Fruit fly (Drosophila melanogaster) whole organism, embryonic: ENCODE results near the gene mbc.
A peak's percentile ranks its signal among the peaks of the same experiment; 100 is the strongest.

Experiments
- ATbp ChIP-seq: fragments of 200-800 bp; sonication (Bioruptor generic); optimal IDR thresholded peaks from 2 replicates; lab custom pipeline; 2017; ENCODE audit warnings: missing biosample characterization, mild to moderate bottlenecking, missing genetic modification characterization, missing genetic modification reagents
- Blimp-1 ChIP-seq: fragments of 200-800 bp; sonication (Bioruptor generic); optimal IDR thresholded peaks from 3 replicates; lab custom pipeline; 2018; ENCODE audit warnings: missing biosample characterization, missing genetic modification characterization, mild to moderate bottlenecking, moderate library complexity, missing genetic modification reagents
- CG10147 ChIP-seq: fragments of 200-800 bp; sonication (Bioruptor generic); optimal IDR thresholded peaks from 2 replicates; lab custom pipeline; 2019; ENCODE audit warnings: missing biosample characterization, mild to moderate bottlenecking, missing genetic modification characterization, moderate library complexity
- CG15696 ChIP-seq: fragments of 200-800 bp; sonication (Bioruptor generic); optimal IDR thresholded peaks from 2 replicates; lab custom pipeline; 2019; ENCODE audit warnings: missing biosample characterization, mild to moderate bottlenecking, missing genetic modification characterization, moderate library complexity
- CG1792 ChIP-seq: fragments of 200-800 bp; sonication (Bioruptor generic); optimal IDR thresholded peaks from 2 replicates; lab custom pipeline; 2016; ENCODE audit warnings: missing biosample characterization, missing genetic modification characterization
- CG18011 ChIP-seq: fragments of 200-800 bp; sonication (Bioruptor generic); optimal IDR thresholded peaks from 2 replicates; lab custom pipeline; 2017; ENCODE audit warnings: missing biosample characterization, missing genetic modification characterization, mild to moderate bottlenecking, moderate library complexity, missing genotype
- CG2678 ChIP-seq: fragments of 200-800 bp; sonication (Bioruptor generic); optimal IDR thresholded peaks from 3 replicates; lab custom pipeline; 2019; ENCODE audit warnings: missing biosample characterization, mild to moderate bottlenecking, missing genetic modification characterization, moderate library complexity
- CG2889 ChIP-seq: fragments of 200-800 bp; sonication (Bioruptor generic); IDR thresholded peaks from 3 replicates; pipeline ENCODE4 v1.3.6; 2022; ENCODE audit warnings: missing biosample characterization, missing genetic modification characterization
- CG33213 ChIP-seq: fragments of 200-800 bp; sonication (Bioruptor generic); optimal IDR thresholded peaks from 3 replicates; lab custom pipeline; 2016; ENCODE audit warnings: missing biosample characterization, missing genetic modification characterization
- CG3838 ChIP-seq: fragments of 200-800 bp; sonication (Bioruptor generic); optimal IDR thresholded peaks from 3 replicates; lab custom pipeline; 2016; ENCODE audit warnings: missing biosample characterization, missing genetic modification characterization
- CG3995 ChIP-seq: fragments of 200-800 bp; sonication (Bioruptor generic); optimal IDR thresholded peaks from 3 replicates; lab custom pipeline; 2016; ENCODE audit warnings: missing biosample characterization, missing genetic modification characterization
- CG4328 ChIP-seq: fragments of 200-800 bp; sonication (Bioruptor generic); optimal IDR thresholded peaks from 3 replicates; lab custom pipeline; 2017; ENCODE audit warnings: missing biosample characterization, missing genetic modification reagents, missing genetic modification characterization
- CG5180 ChIP-seq: fragments of 200-800 bp; sonication (Bioruptor generic); optimal IDR thresholded peaks from 3 replicates; lab custom pipeline; 2017; ENCODE audit warnings: missing biosample characterization, missing genetic modification characterization, mild to moderate bottlenecking, moderate library complexity, missing genetic modification reagents
- CG6654 ChIP-seq: fragments of 200-800 bp; sonication (Bioruptor generic); optimal IDR thresholded peaks from 2 replicates; lab custom pipeline; 2017; ENCODE audit warnings: missing biosample characterization, mild to moderate bottlenecking, missing genetic modification characterization
- CG6689 ChIP-seq: fragments of 200-800 bp; sonication (Bioruptor generic); IDR thresholded peaks from 2 replicates; pipeline ENCODE4 v1.3.6; 2022; ENCODE audit warnings: missing biosample characterization, missing genetic modification characterization
- CG7839 ChIP-seq: fragments of 200-800 bp; sonication (Bioruptor generic); optimal IDR thresholded peaks from 3 replicates; lab custom pipeline; 2018; ENCODE audit warnings: missing biosample characterization, mild to moderate bottlenecking, missing genetic modification characterization, moderate library complexity
- CG8281 ChIP-seq: fragments of 200-800 bp; sonication (Bioruptor generic); optimal IDR thresholded peaks from 2 replicates; lab custom pipeline; 2018; ENCODE audit warnings: missing biosample characterization, mild to moderate bottlenecking, missing genetic modification characterization, moderate library complexity
- CG8290 ChIP-seq, 3 experiments: fragments of 200-800 bp; sonication (Bioruptor generic); optimal IDR thresholded peaks; 2 replicates each; lab custom pipeline; 2016 to 2019; ENCODE audit warnings: missing biosample characterization in 3 of 3, missing genetic modification characterization in 3 of 3, mild to moderate bottlenecking in 2 of 3, moderate library complexity in 1 of 3
- CG8359 ChIP-seq: fragments of 200-800 bp; sonication (Bioruptor generic); optimal IDR thresholded peaks from 2 replicates; lab custom pipeline; 2017; ENCODE audit warnings: missing biosample characterization, mild to moderate bottlenecking, missing genetic modification characterization, borderline replicate concordance
- Drgx ChIP-seq: fragments of 200-800 bp; sonication (Bioruptor generic); IDR thresholded peaks from 2 replicates; pipeline ENCODE4 v1.3.6; 2022; ENCODE audit warnings: missing biosample characterization, missing genetic modification characterization
- Gsc ChIP-seq: fragments of 200-800 bp; sonication (Bioruptor generic); IDR thresholded peaks from 2 replicates; pipeline ENCODE4 v1.3.6; 2022; ENCODE audit warnings: missing biosample characterization, missing genetic modification characterization
- TFAM ChIP-seq: fragments of 200-800 bp; sonication (Bioruptor generic); optimal IDR thresholded peaks from 2 replicates; lab custom pipeline; 2017; ENCODE audit warnings: missing biosample characterization, missing genetic modification characterization, inconsistent platforms
- Xbp1 ChIP-seq: fragments of 200-800 bp; sonication (Bioruptor generic); optimal IDR thresholded peaks from 3 replicates; lab custom pipeline; 2016; ENCODE audit warnings: missing biosample characterization, mild to moderate bottlenecking, missing genetic modification characterization
- Xrp1 ChIP-seq: fragments of 200-800 bp; sonication (Bioruptor generic); IDR thresholded peaks from 2 replicates; pipeline ENCODE4 v1.3.6; 2022; ENCODE audit warnings: missing biosample characterization, missing genetic modification characterization
- ara ChIP-seq: fragments of 200-800 bp; sonication (Bioruptor generic); IDR thresholded peaks from 2 replicates; pipeline ENCODE4 v1.3.6; 2022; ENCODE audit warnings: missing biosample characterization, missing genetic modification characterization
- btn ChIP-seq: fragments of 200-800 bp; sonication (Bioruptor generic); optimal IDR thresholded peaks from 2 replicates; lab custom pipeline; 2016; ENCODE audit warnings: missing biosample characterization, missing genetic modification characterization
- ci ChIP-seq: fragments of 200-800 bp; sonication (Bioruptor generic); IDR thresholded peaks from 3 replicates; pipeline ENCODE4 v1.3.6; 2022; ENCODE audit warnings: missing biosample characterization, missing genetic modification characterization
- dan ChIP-seq: fragments of 200-800 bp; sonication (Bioruptor generic); IDR thresholded peaks from 2 replicates; pipeline ENCODE4 v1.3.6; 2022; ENCODE audit warnings: missing biosample characterization, missing genetic modification characterization
- danr ChIP-seq: fragments of 200-800 bp; sonication (Bioruptor generic); IDR thresholded peaks from 2 replicates; pipeline ENCODE4 v1.3.6; 2022; ENCODE audit warnings: missing biosample characterization, missing genetic modification characterization
- dysf ChIP-seq: fragments of 200-800 bp; sonication (Bioruptor generic); IDR thresholded peaks from 3 replicates; pipeline ENCODE4 v1.3.6; 2022; ENCODE audit warnings: missing biosample characterization, missing genetic modification characterization
- esg ChIP-seq: fragments of 200-800 bp; sonication (Bioruptor generic); conservative IDR thresholded peaks from 2 replicates; pipeline ENCODE4 v1.3.6; 2022; ENCODE audit warnings: missing biosample characterization, missing genetic modification characterization
- fd96Cb ChIP-seq: fragments of 200-800 bp; sonication (Bioruptor generic); optimal IDR thresholded peaks from 2 replicates; lab custom pipeline; 2018; ENCODE audit warnings: missing biosample characterization, mild to moderate bottlenecking, missing genetic modification characterization, moderate library complexity
- grau ChIP-seq: fragments of 200-800 bp; optimal IDR thresholded peaks from 3 replicates; lab custom pipeline; 2019; ENCODE audit warnings: missing biosample characterization, mild to moderate bottlenecking, missing genetic modification characterization, moderate library complexity
- jumu ChIP-seq: fragments of 200-800 bp; sonication (Bioruptor generic); optimal IDR thresholded peaks from 3 replicates; lab custom pipeline; 2016; ENCODE audit warnings: missing biosample characterization, missing genetic modification characterization
- onecut ChIP-seq: fragments of 200-800 bp; sonication (Bioruptor generic); IDR thresholded peaks from 2 replicates; pipeline ENCODE4 v1.3.6; 2022; ENCODE audit warnings: missing biosample characterization, missing genetic modification characterization
- p53 ChIP-seq: fragments of 200-800 bp; sonication (Bioruptor generic); optimal IDR thresholded peaks from 2 replicates; lab custom pipeline; 2016; ENCODE audit warnings: missing biosample characterization, missing genetic modification characterization
- pros ChIP-seq: fragments of 200-800 bp; sonication (Bioruptor generic); optimal IDR thresholded peaks from 3 replicates; lab custom pipeline; 2019; ENCODE audit warnings: missing biosample characterization, mild to moderate bottlenecking, missing genetic modification characterization, moderate library complexity
- repo ChIP-seq: fragments of 200-800 bp; sonication (Bioruptor generic); optimal IDR thresholded peaks from 2 replicates; lab custom pipeline; 2016; ENCODE audit warnings: missing biosample characterization, missing genetic modification characterization
- row ChIP-seq: fragments of 200-800 bp; sonication (Bioruptor generic); IDR thresholded peaks from 3 replicates; pipeline ENCODE4 v1.3.6; 2022; ENCODE audit warnings: missing biosample characterization, missing genetic modification characterization
- sd ChIP-seq: fragments of 200-800 bp; sonication (Bioruptor generic); optimal IDR thresholded peaks from 3 replicates; lab custom pipeline; 2018; ENCODE audit warnings: missing biosample characterization, mild to moderate bottlenecking, missing genetic modification characterization, moderate library complexity
- sim ChIP-seq: fragments of 200-800 bp; sonication (Bioruptor generic); IDR thresholded peaks from 2 replicates; pipeline ENCODE4 v1.3.6; 2022; ENCODE audit warnings: missing biosample characterization, missing genetic modification characterization

The mbc gene

DNA sequence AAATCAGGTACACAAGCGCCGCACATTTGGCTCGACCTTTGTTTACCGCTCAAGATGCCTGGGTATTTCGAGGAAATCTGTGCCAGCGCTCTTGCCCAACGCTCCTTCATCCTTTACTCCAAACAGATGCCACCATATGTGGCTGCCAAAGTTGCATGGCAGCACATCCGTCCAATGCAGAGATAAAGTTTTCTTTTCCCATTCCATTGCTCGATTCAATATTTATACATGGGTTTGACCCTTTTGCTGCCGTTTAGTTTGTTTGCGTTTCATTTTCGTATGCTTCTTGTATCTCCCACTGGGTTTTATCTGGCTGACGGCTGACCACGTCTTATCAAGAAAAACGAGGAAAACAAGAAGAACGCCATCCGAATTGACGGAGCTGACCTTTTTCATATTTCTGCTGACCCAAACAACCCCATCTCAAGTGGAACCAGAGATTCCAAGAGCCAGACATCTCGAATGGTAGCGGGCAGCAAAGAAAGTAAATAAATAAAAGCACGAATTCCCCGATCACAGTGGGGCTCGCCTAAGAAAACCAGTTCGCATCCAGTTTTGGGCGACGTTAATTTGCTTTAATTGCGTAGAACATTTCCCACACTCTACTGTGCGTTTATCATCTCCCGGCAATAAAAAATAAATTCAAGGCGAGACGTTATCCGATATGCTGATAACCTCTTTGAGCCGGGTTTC, 9.1 kb downstream of the mbc start (continued):
- TF ChIP-seq ara (GFP tag; lab: Robert Waterston, UW) (0 out of 2 replicates have a peak, but pooled peaks have one; percentile 17), CG7839 (tag; lab: Kevin White, UChicago) (no peak), CG3838 (GFP tag; lab: Kevin White, UChicago) (no peak), sd (tag; lab: Kevin White, UChicago) (peak; percentile 92), CG8290 (GFP tag; optimal IDR thresholded peaks at IDR 0.05; lab: Kevin White, UChicago) (no peak), CG8290 (tag; optimal IDR thresholded peaks at IDR 0.05; lab: Kevin White, UChicago) (no peak), dan (GFP tag; lab: Robert Waterston, UW) (no peak), sim (GFP tag; lab: Robert Waterston, UW) (no peak), onecut (GFP tag; lab: Robert Waterston, UW) (no peak), dysf (GFP tag; lab: Robert Waterston, UW) (no peak), row (GFP tag; lab: Robert Waterston, UW) (peak; percentile 64), grau (tag; lab: Kevin White, UChicago) (peak; percentile 94), CG2889 (GFP tag; lab: Robert Waterston, UW) (no peak), Gsc (GFP tag; lab: Robert Waterston, UW) (no peak), fd96Cb (tag; lab: Kevin White, UChicago) (no peak), btn (GFP tag; lab: Kevin White, UChicago) (no peak), ci (GFP tag; lab: Robert Waterston, UW) (0 out of 3 replicates have a peak, but pooled peaks have one; percentile 35), danr (GFP tag; lab: Robert Waterston, UW) (no peak), Xbp1 (GFP tag; lab: Kevin White, UChicago) (no peak), pros (GFP tag; lab: Kevin White, UChicago) (peak; percentile 54), CG6654 (GFP tag; lab: Kevin White, UChicago) (no peak), CG5180 (GFP tag; lab: Kevin White, UChicago) (no peak), Blimp-1 (GFP tag; lab: Kevin White, UChicago) (peak; percentile 56), CG18011 (GFP tag; lab: Kevin White, UChicago) (no peak), ATbp (GFP tag; lab: Kevin White, UChicago) (no peak), CG3995 (GFP tag; lab: Kevin White, UChicago) (no peak)

DNA sequence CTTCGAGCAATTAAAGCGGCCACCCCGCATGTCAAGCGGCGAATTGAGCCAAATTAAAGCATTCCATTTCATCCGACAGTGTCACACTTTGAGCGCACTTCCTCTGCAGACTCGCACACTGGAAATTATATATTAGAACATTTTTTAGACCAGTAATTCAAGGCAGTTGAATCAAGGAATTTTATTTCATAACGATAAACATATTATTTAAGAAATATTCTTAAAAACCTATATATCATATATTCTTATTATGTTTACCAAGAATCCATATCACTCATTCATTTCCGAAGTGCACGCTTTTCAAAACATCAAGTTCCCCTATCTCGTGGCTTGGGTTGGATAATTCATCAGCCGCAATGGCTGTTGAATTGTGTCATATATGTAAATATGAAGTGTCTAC, 9.9 kb downstream of the mbc start:
- no peak for TF ChIP-seq CG2678 (tag; lab: Kevin White, UChicago)
- no peak for TF ChIP-seq CG8281 (tag; lab: Kevin White, UChicago)
- no peak for TF ChIP-seq CG4328 (GFP tag; lab: Kevin White, UChicago)
- no peak for TF ChIP-seq CG10147 (GFP tag; lab: Kevin White, UChicago)
- TF ChIP-seq repo (GFP tag; lab: Kevin White, UChicago): no peak
- no peak for TF ChIP-seq CG33213 (GFP tag; lab: Kevin White, UChicago)
- TF ChIP-seq CG15696: no peak
- no peak for TF ChIP-seq esg (GFP tag; lab: Robert Waterston, UW)
- peak; percentile 46; the same call in 2 of the 3 replicates for TF ChIP-seq row (GFP tag; lab: Robert Waterston, UW)
- TF ChIP-seq Drgx (GFP tag; lab: Robert Waterston, UW): peak; percentile 43; the same call in 1 of the 2 replicates
- no peak for TF ChIP-seq TFAM (GFP tag; lab: Kevin White, UChicago)
- peak; percentile 13; the same call in 1 of the 2 replicates for TF ChIP-seq Xrp1 (GFP tag; lab: Robert Waterston, UW)
- TF ChIP-seq jumu (GFP tag; lab: Kevin White, UChicago): no peak
- TF ChIP-seq p53 (GFP tag; lab: Kevin White, UChicago): no peak
- TF ChIP-seq CG8359 (GFP tag; lab: Kevin White, UChicago): no peak
- TF ChIP-seq CG6689: 0 out of 2 replicates have a peak, but pooled peaks have one; percentile 12
- no peak for TF ChIP-seq CG1792 (GFP tag; lab: Kevin White, UChicago)
